Fruit fly (Drosophila melanogaster) whole organism, pupa: ENCODE measurements around the gene dob.
A peak's percentile ranks its signal among the peaks of the same experiment; 100 is the strongest.

ENCODE experiments used
- CG12605 ChIP-seq: fragments of 200-800 bp; sonication (Bioruptor generic); IDR thresholded peaks from 2 replicates; pipeline ENCODE4 v1.3.6; 2022; ENCODE audit warnings: missing biosample characterization, missing genetic modification characterization
- CG14655 ChIP-seq: fragments of 200-800 bp; sonication (Bioruptor generic); optimal IDR thresholded peaks from 3 replicates; lab custom pipeline; 2017; ENCODE audit warnings: mild to moderate bottlenecking, missing biosample characterization, missing genetic modification reagents, missing genetic modification characterization
- CG15710 ChIP-seq: fragments of 200-800 bp; sonication (Bioruptor generic); optimal IDR thresholded peaks from 2 replicates; lab custom pipeline; 2018; ENCODE audit warnings: missing biosample characterization, mild to moderate bottlenecking, missing genetic modification characterization, moderate library complexity
- CG32121 ChIP-seq: fragments of 200-800 bp; sonication (Bioruptor generic); IDR thresholded peaks from 2 replicates; pipeline ENCODE4 v1.3.6; 2022; ENCODE audit warnings: missing biosample characterization, missing genetic modification characterization
- CG34367 ChIP-seq: fragments of 200-800 bp; sonication (Bioruptor generic); optimal IDR thresholded peaks from 2 replicates; lab custom pipeline; 2018; ENCODE audit warnings: missing biosample characterization, mild to moderate bottlenecking, missing genetic modification characterization
- CG4496 ChIP-seq: fragments of 200-800 bp; sonication (Bioruptor generic); IDR thresholded peaks from 3 replicates; pipeline ENCODE4 v1.3.6; 2022; ENCODE audit warnings: missing biosample characterization, missing genetic modification characterization
- CG8301 ChIP-seq: fragments of 200-800 bp; sonication (Bioruptor generic); optimal IDR thresholded peaks from 2 replicates; lab custom pipeline; 2018; ENCODE audit warnings: missing biosample characterization, mild to moderate bottlenecking, missing genetic modification characterization
- D1 ChIP-seq: fragments of 200-800 bp; sonication (Bioruptor generic); optimal IDR thresholded peaks from 2 replicates; lab custom pipeline; 2018; ENCODE audit warnings: missing biosample characterization, mild to moderate bottlenecking, missing genetic modification characterization, moderate library complexity
- EcR ChIP-seq: fragments of 200-800 bp; sonication (Bioruptor generic); optimal IDR thresholded peaks from 3 replicates; lab custom pipeline; 2019; ENCODE audit warnings: missing biosample characterization, missing genetic modification characterization, mild to moderate bottlenecking, moderate library complexity, missing genetic modification reagents
- Snoo ChIP-seq: fragments of 200-800 bp; sonication (Bioruptor generic); optimal IDR thresholded peaks from 3 replicates; lab custom pipeline; 2017; ENCODE audit warnings: missing biosample characterization, mild to moderate bottlenecking, missing genetic modification characterization, inconsistent platforms
- gl ChIP-seq: fragments of 200-800 bp; sonication (Bioruptor generic); optimal IDR thresholded peaks from 2 replicates; lab custom pipeline; 2018; ENCODE audit warnings: missing biosample characterization, mild to moderate bottlenecking, missing genetic modification characterization

DNA sequence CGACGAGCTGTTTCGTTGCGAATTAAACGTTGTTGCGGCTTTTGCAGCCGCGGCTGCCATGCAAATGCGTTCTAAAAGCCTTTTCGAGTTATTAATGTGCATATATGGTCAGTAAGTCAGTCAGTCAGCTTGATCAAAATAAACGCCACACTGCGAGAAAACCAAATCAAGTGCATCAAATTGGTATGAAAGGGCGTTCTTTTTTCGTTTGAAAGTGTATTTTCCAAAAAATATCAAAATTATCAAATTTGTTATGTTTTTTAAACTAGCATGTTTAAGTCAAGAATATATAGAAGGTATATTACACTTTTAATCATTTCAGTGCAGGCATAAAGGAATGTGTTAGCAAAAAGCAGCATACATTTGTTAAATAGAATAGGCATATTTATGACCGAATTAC, 24.3 kb upstream of the dob start:
- TF ChIP-seq CG4496 (GFP tag; lab: Robert Waterston, UW) (peak; percentile 68; the same call in 2 of the 3 replicates), CG32121 (peak; percentile 62), CG8301 (tag; lab: Kevin White, UChicago) (no peak), gl (tag; lab: Kevin White, UChicago) (no peak), D1 (no peak), Snoo (tag; lab: Kevin White, UChicago) (no peak), CG12605 (GFP tag; lab: Robert Waterston, UW) (no peak), CG34367 (no peak), CG14655 (GFP tag; lab: Kevin White, UChicago) (peak; percentile 7), EcR (GFP tag; lab: Kevin White, UChicago) (no peak), CG15710 (tag; lab: Kevin White, UChicago) (no peak)
